Fruit fly (Drosophila melanogaster): ENCODE data around the gene CG31370.
A peak's percentile ranks its signal among the peaks of the same experiment; 100 is the strongest.

Gene CG31370

dm6 chr3R:25262322-25262761 is 39.9 kb upstream of the CG31370 start, which contains the start of the genes Kdsr and CG11858 (continued):
- TF ChIP-seq Nf-YC (tag; optimal IDR thresholded peaks at IDR 0.05): peak; percentile 60
- peak; percentile 60; the same call in 1 of the 2 replicates for TF ChIP-seq H2.0 (GFP tag; IDR thresholded peaks at IDR 0.05)
- peak in 1 of 3 experiments; percentile 53 for TF ChIP-seq lola (GFP tag; optimal IDR thresholded peaks at IDR 0.05)
- TF ChIP-seq pum (GFP tag; optimal IDR thresholded peaks at IDR 0.05): peak; percentile 45
- no peak for TF ChIP-seq hth (optimal IDR thresholded peaks at IDR 0.05)
- TF ChIP-seq CG1233 (GFP tag; optimal IDR thresholded peaks at IDR 0.05): peak; percentile 25
- TF ChIP-seq gro (GFP tag; optimal IDR thresholded peaks at IDR 0.05): peak; percentile 58
- peak; percentile 52 for TF ChIP-seq Taf1 (GFP tag; IDR thresholded peaks at IDR 0.05)
- no peak for TF ChIP-seq gem (tag; optimal IDR thresholded peaks at IDR 0.05)
- peak; percentile 79 for TF ChIP-seq HmgZ (tag; optimal IDR thresholded peaks at IDR 0.05)
- no peak for TF ChIP-seq fd64A (GFP tag; optimal IDR thresholded peaks at IDR 0.05)
- TF ChIP-seq tup (GFP tag; optimal IDR thresholded peaks at IDR 0.05): peak; percentile 9
- TF ChIP-seq dmrt99B (tag; optimal IDR thresholded peaks at IDR 0.05): no peak
- peak; percentile 35; the same call in 1 of the 2 replicates for TF ChIP-seq hbn (GFP tag; IDR thresholded peaks at IDR 0.05; ENCODE audit: partially characterized antibody)
- peak; percentile 82 for TF ChIP-seq CG30403 (GFP tag; optimal IDR thresholded peaks at IDR 0.05)
- TF ChIP-seq Atf6 (GFP tag; IDR thresholded peaks at IDR 0.05): peak; percentile 69
- peak; percentile 1 for TF ChIP-seq CG8290 (GFP tag; optimal IDR thresholded peaks at IDR 0.05)
- peak in 1 of 2 experiments; percentile 14 for TF ChIP-seq CG8290 (tag; optimal IDR thresholded peaks at IDR 0.05)
- peak; percentile 43; the same call in 1 of the 2 replicates for TF ChIP-seq ttk (GFP tag; IDR thresholded peaks at IDR 0.05)
- TF ChIP-seq fd3F (GFP tag; optimal IDR thresholded peaks at IDR 0.05): peak; percentile 47
- TF ChIP-seq HmgD (GFP tag; optimal IDR thresholded peaks at IDR 0.05): no peak
- TF ChIP-seq CG2202 (tag; optimal IDR thresholded peaks at IDR 0.05): peak; percentile 7
- peak; percentile 63 for TF ChIP-seq Hr3 (GFP tag; optimal IDR thresholded peaks at IDR 0.05)
- no peak for TF ChIP-seq CG7271 (tag; optimal IDR thresholded peaks at IDR 0.05)
- peak; percentile 21 for TF ChIP-seq fu2 (GFP tag; optimal IDR thresholded peaks at IDR 0.05)
- peak; percentile 42 for TF ChIP-seq CG3838 (GFP tag; optimal IDR thresholded peaks at IDR 0.05)
- TF ChIP-seq tgo (GFP tag; IDR thresholded peaks at IDR 0.05): peak; percentile 77
- peak; percentile 58 for TF ChIP-seq Sry-δ (GFP tag; optimal IDR thresholded peaks at IDR 0.05)
- TF ChIP-seq dysf (GFP tag; IDR thresholded peaks at IDR 0.05): peak; percentile 70
- TF ChIP-seq Meics (GFP tag; optimal IDR thresholded peaks at IDR 0.05): peak; percentile 61
- no peak for TF ChIP-seq repo (GFP tag; optimal IDR thresholded peaks at IDR 0.05)
- no peak for TF ChIP-seq CG2875 (GFP tag; optimal IDR thresholded peaks at IDR 0.05)
- TF ChIP-seq ssp (GFP tag; IDR thresholded peaks at IDR 0.05): peak; percentile 72
- peak; percentile 74 for TF ChIP-seq B-H2 (GFP tag; optimal IDR thresholded peaks at IDR 0.05)
- TF ChIP-seq nmo (GFP tag; optimal IDR thresholded peaks at IDR 0.05): peak; percentile 75
- TF ChIP-seq zfh1 (GFP tag; IDR thresholded peaks at IDR 0.05): peak; percentile 77
- no peak for TF ChIP-seq CG34224 (GFP tag; IDR thresholded peaks at IDR 0.05; ENCODE audit: partially characterized antibody)
- no peak for TF ChIP-seq MTF-1 (GFP tag; optimal IDR thresholded peaks at IDR 0.05; ENCODE audit: borderline replicate concordance)
- no peak for TF ChIP-seq Sox100B (GFP tag; optimal IDR thresholded peaks at IDR 0.05)
- peak; percentile 71 for TF ChIP-seq zfh2 (GFP tag; optimal IDR thresholded peaks at IDR 0.05)
- TF ChIP-seq CG9932 (GFP tag; IDR thresholded peaks at IDR 0.05): peak; percentile 80
- TF ChIP-seq tin (GFP tag; optimal IDR thresholded peaks at IDR 0.05): peak; percentile 34
- no peak for TF ChIP-seq Stat92E (GFP tag; optimal IDR thresholded peaks at IDR 0.05)
- peak; percentile 53 for TF ChIP-seq CG8765 (GFP tag; IDR thresholded peaks at IDR 0.05)
- TF ChIP-seq prd (optimal IDR thresholded peaks at IDR 0.05): no peak
- TF ChIP-seq prd (GFP tag; IDR thresholded peaks at IDR 0.05): peak; percentile 85
- TF ChIP-seq crol (GFP tag; IDR thresholded peaks at IDR 0.05): no peak
- peak; percentile 39; the same call in 1 of the 2 replicates for TF ChIP-seq NFAT (GFP tag; IDR thresholded peaks at IDR 0.05)
- TF ChIP-seq bsh (GFP tag; optimal IDR thresholded peaks at IDR 0.05): peak in 1 of 2 experiments; percentile 68
- TF ChIP-seq B-H1 (GFP tag; IDR thresholded peaks at IDR 0.05): peak; percentile 43; the same call in 2 of the 3 replicates
- TF ChIP-seq bbx (GFP tag; IDR thresholded peaks at IDR 0.05; ENCODE audit: partially characterized antibody): no peak

Measured in whole organism, embryonic.